Worm (Caenorhabditis elegans) whole organism, L4 larva: ENCODE data around the gene nspg-5.

Experiments
- D1046.2 ChIP-seq: fragments of 200-800 bp; sonication (Bioruptor generic); IDR thresholded peaks from 2 replicates; pipeline ENCODE4 v1.3.6; 2022; ENCODE audit warnings: missing genetic modification characterization, missing compliant biosample characterization
- F49E8.2 ChIP-seq: sonication (generic microtip); optimal IDR thresholded peaks from 2 replicates; lab custom pipeline; 2016; ENCODE audit warnings: missing compliant biosample characterization, mild to moderate bottlenecking, missing genetic modification characterization, borderline replicate concordance
- Y5F2A.4 ChIP-seq: fragments of 200-800 bp; sonication (Bioruptor generic); optimal IDR thresholded peaks from 2 replicates; lab custom pipeline; 2018; ENCODE audit warnings: mild to moderate bottlenecking, missing genetic modification characterization, missing compliant biosample characterization
- aly-2 ChIP-seq: sonication (generic microtip); optimal IDR thresholded peaks from 2 replicates; lab custom pipeline; 2018; ENCODE audit warnings: missing biosample characterization, missing genetic modification characterization
- ama-1 ChIP-seq: fragments of 150-350 bp; optimal IDR thresholded peaks from 2 replicates; lab custom pipeline; 2014; ENCODE audit warnings: inconsistent platforms, mixed read lengths
- ceh-32 ChIP-seq: sonication (generic microtip); optimal IDR thresholded peaks from 2 replicates; lab custom pipeline; 2016; ENCODE audit warnings: mild to moderate bottlenecking, missing genetic modification characterization, missing compliant biosample characterization; ENCODE audit not compliant: poor library complexity
- ces-1 ChIP-seq: fragments of 150-350 bp; sonication (generic microtip); optimal IDR thresholded peaks from 4 replicates; lab custom pipeline; 2014; ENCODE audit warnings: missing biosample characterization, missing genetic modification reagents, missing genetic modification characterization
- daf-16 ChIP-seq, 3 experiments: sonication (generic microtip); optimal IDR thresholded peaks; 2 replicates each; lab custom pipeline; 2016 to 2017; ENCODE audit warnings: missing genetic modification characterization in 3 of 3, missing genetic modification reagents in 3 of 3, mild to moderate bottlenecking in 2 of 3, missing compliant biosample characterization in 2 of 3, missing biosample characterization in 1 of 3, moderate library complexity in 1 of 3
- daf-8 ChIP-seq: fragments of 200-800 bp; sonication (Bioruptor generic); IDR thresholded peaks from 2 replicates; pipeline ENCODE4 v1.3.6; 2022; ENCODE audit warnings: missing genetic modification characterization, missing compliant biosample characterization
- dmd-6 ChIP-seq: fragments of 200-800 bp; sonication (Bioruptor generic); IDR thresholded peaks from 2 replicates; pipeline ENCODE4 v1.3.6; 2022; ENCODE audit warnings: missing genetic modification reagents, missing genetic modification characterization, missing compliant biosample characterization
- hlh-11 ChIP-seq: fragments of 200-800 bp; sonication (Bioruptor generic); optimal IDR thresholded peaks from 2 replicates; lab custom pipeline; 2018; ENCODE audit warnings: mild to moderate bottlenecking, missing genetic modification characterization, missing compliant biosample characterization
- lin-1 ChIP-seq: fragments of 200-800 bp; sonication (Bioruptor generic); IDR thresholded peaks from 2 replicates; pipeline ENCODE4 v1.3.6; 2022; ENCODE audit warnings: missing genetic modification reagents, missing genetic modification characterization, missing compliant biosample characterization
- lin-39 ChIP-seq: fragments of 150-350 bp; optimal IDR thresholded peaks from 2 replicates; lab custom pipeline; 2014; ENCODE audit warnings: missing biosample characterization, missing genetic modification reagents, missing genetic modification characterization
- madf-5 ChIP-seq, 2 experiments: fragments of 200-800 bp; sonication (Bioruptor generic); IDR thresholded peaks; 2 replicates each; pipeline ENCODE4 v1.3.6; 2022; ENCODE audit warnings: missing compliant biosample characterization in 2 of 2, missing genetic modification characterization in 2 of 2
- mep-1 ChIP-seq: fragments of 150-350 bp; sonication (generic microtip); optimal IDR thresholded peaks from 3 replicates; lab custom pipeline; 2014; ENCODE audit warnings: missing biosample characterization, missing genetic modification characterization
- mes-2 ChIP-seq: sonication (generic microtip); optimal IDR thresholded peaks from 2 replicates; lab custom pipeline; 2016; ENCODE audit warnings: missing genotype, mild to moderate bottlenecking, missing genetic modification characterization, missing compliant biosample characterization; ENCODE audit not compliant: poor library complexity, severe bottlenecking
- mxl-2 ChIP-seq: fragments of 200-800 bp; sonication (Bioruptor generic); conservative IDR thresholded peaks from 2 replicates; pipeline ENCODE4 v1.3.6; 2022; ENCODE audit warnings: missing genetic modification reagents, missing genetic modification characterization, missing compliant biosample characterization
- nhr-10 ChIP-seq: fragments of 150-350 bp; optimal IDR thresholded peaks from 2 replicates; lab custom pipeline; 2014; ENCODE audit warnings: missing biosample characterization, missing genetic modification characterization
- nhr-237 ChIP-seq: sonication (generic microtip); optimal IDR thresholded peaks from 2 replicates; lab custom pipeline; 2017; ENCODE audit warnings: missing biosample characterization, missing genetic modification characterization
- nhr-41 ChIP-seq: fragments of 200-800 bp; sonication (Bioruptor generic); IDR thresholded peaks from 2 replicates; pipeline ENCODE4 v1.3.6; 2022; ENCODE audit warnings: missing genetic modification reagents, missing genetic modification characterization, missing compliant biosample characterization
- nhr-6 ChIP-seq: fragments of 150-350 bp; optimal IDR thresholded peaks from 2 replicates; lab custom pipeline; 2014; ENCODE audit warnings: missing biosample characterization, missing genetic modification characterization
- pqm-1 ChIP-seq: sonication (generic microtip); optimal IDR thresholded peaks from 2 replicates; lab custom pipeline; 2017; ENCODE audit warnings: missing biosample characterization, missing genetic modification characterization
- sdz-12 ChIP-seq: fragments of 200-800 bp; sonication (Bioruptor generic); optimal IDR thresholded peaks from 2 replicates; lab custom pipeline; 2018; ENCODE audit warnings: mild to moderate bottlenecking, missing genetic modification characterization, missing compliant biosample characterization
- skn-1 ChIP-seq: fragments of 150-350 bp; optimal IDR thresholded peaks from 2 replicates; lab custom pipeline; 2014; ENCODE audit warnings: missing biosample characterization, missing genetic modification characterization
- snpc-4 ChIP-seq: fragments of 150-350 bp; optimal IDR thresholded peaks from 2 replicates; lab custom pipeline; 2014; ENCODE audit warnings: missing biosample characterization, missing genetic modification characterization
- tra-1 ChIP-seq: fragments of 200-800 bp; sonication (Bioruptor generic); IDR thresholded peaks from 2 replicates; pipeline ENCODE4 v1.3.6; 2022; ENCODE audit warnings: missing genetic modification reagents, missing genetic modification characterization, missing compliant biosample characterization
- unc-62 ChIP-seq, 3 experiments: fragments of 150-350 bp in 1 of 3; sonication (generic microtip); optimal IDR thresholded peaks in 2 of 3; peaks in 1 of 3; 1 replicate in 1 of 3; 2 replicates in 2 of 3; lab custom pipeline; 2014 to 2017; ENCODE audit warnings: missing biosample characterization in 3 of 3, missing genetic modification characterization in 3 of 3, missing genetic modification reagents in 3 of 3, missing genotype in 1 of 3
- zip-2 ChIP-seq: fragments of 150-350 bp; optimal IDR thresholded peaks from 2 replicates; lab custom pipeline; 2014; ENCODE audit warnings: missing biosample characterization, missing genetic modification characterization
- ztf-11 ChIP-seq: fragments of 150-350 bp; optimal IDR thresholded peaks from 2 replicates; lab custom pipeline; 2014; ENCODE audit warnings: missing biosample characterization, missing genetic modification characterization

nspg-5 gene

DNA sequence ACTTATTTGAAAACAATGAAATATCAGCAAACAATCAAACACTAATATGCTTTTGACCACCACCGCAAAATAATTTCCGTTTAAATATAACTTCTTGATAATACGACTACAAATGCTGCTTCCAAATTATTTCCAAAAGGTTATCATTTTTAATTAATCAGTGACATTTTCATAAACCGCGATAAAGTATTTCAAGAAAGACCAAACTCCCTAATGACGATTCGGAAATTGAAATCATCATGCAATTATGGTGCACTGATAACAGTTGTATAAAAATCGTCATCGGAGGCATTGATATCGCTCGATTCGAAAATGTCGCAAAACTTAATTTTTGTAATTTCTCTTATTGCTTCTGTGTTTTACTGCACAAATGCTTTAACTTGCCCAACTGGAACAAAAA lies 49.7 kb downstream of the nspg-5 start, which contains the start of gene clec-265 (continued):
- TF ChIP-seq lin-1 (GFP tag; lab: Robert Waterston, UW) (0 out of 2 replicates have a peak, but pooled peaks have one; percentile 20), sdz-12 (GFP tag; lab: Kevin White, UChicago) (no peak), nhr-6 (tag; lab: Kevin White, UChicago) (peak; percentile 79), lin-39 (tag; lab: Kevin White, UChicago) (no peak), ztf-11 (no peak), mxl-2 (GFP tag; lab: Robert Waterston, UW) (no peak), pqm-1 (tag; lab: Kevin White, UChicago) (peak; percentile 98), ama-1 (lab: Kevin White, UChicago) (no peak), ces-1 (GFP tag; lab: Kevin White, UChicago) (no peak), mep-1 (tag; lab: Kevin White, UChicago) (no peak), nhr-10 (no peak), zip-2 (tag; lab: Kevin White, UChicago) (no peak), daf-16 (GFP tag; optimal IDR thresholded peaks at IDR 0.05; lab: Kevin White, UChicago) (no peak), daf-16 (tag; optimal IDR thresholded peaks at IDR 0.05; lab: Kevin White, UChicago) (peak; percentile 74), ceh-32 (no peak), nhr-237 (tag; lab: Kevin White, UChicago) (no peak), daf-8 (GFP tag; lab: Robert Waterston, UW) (no peak), aly-2 (tag; lab: Kevin White, UChicago) (no peak), unc-62 (GFP tag; optimal IDR thresholded peaks at IDR 0.05 in 1 of 2; lab: Kevin White, UChicago) (no peak), unc-62 (tag; optimal IDR thresholded peaks at IDR 0.05; lab: Kevin White, UChicago) (no peak), madf-5 (GFP tag; IDR thresholded peaks at IDR 0.05; lab: Robert Waterston, UW) (no peak), nhr-41 (no peak), hlh-11 (tag; lab: Kevin White, UChicago) (peak; percentile 78), snpc-4 (tag; lab: Kevin White, UChicago) (no peak), mes-2 (no peak), Y5F2A.4 (GFP tag; lab: Kevin White, UChicago) (no peak), F49E8.2 (no peak), dmd-6 (GFP tag; lab: Robert Waterston, UW) (peak; percentile 87), D1046.2 (GFP tag; lab: Robert Waterston, UW) (no peak), tra-1 (GFP tag; lab: Robert Waterston, UW) (0 out of 2 replicates have a peak, but pooled peaks have one; percentile 41)

DNA sequence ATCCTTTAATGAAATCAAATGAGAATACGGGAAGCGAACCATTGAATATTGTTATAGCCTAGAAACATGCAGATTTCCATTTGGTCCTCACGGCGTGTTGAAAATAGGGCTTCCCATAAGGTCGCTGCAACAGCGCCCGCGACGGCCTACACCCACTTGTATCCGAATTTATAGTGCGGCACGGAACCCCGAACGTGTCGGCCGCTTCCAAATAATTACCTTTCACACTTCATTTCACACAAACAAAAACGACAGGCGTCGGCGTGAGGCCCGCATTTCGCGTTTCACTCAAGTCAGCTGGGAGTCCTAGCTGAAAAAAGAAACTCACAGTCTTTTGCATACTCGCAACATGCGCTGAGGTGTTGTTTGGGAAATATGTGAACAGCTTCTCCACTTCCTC lies 51.7 kb downstream of the nspg-5 start:
- TF ChIP-seq skn-1 (tag; lab: Kevin White, UChicago) = no peak
- TF ChIP-seq unc-62 (GFP tag; optimal IDR thresholded peaks at IDR 0.05 in 1 of 2; lab: Kevin White, UChicago) = peak in 1 of 2 experiments; percentile 7
- no peak for TF ChIP-seq unc-62 (tag; optimal IDR thresholded peaks at IDR 0.05; lab: Kevin White, UChicago)
- TF ChIP-seq, all 104 proteins: peak for 1
